Worm (Caenorhabditis elegans) whole organism, L1 larva: ENCODE data around the gene F52G3.5.

Source experiments
- C04F5.9 ChIP-seq: sonication (generic microtip); optimal IDR thresholded peaks from 2 replicates; lab custom pipeline; 2016; ENCODE audit warnings: missing genetic modification characterization, missing compliant biosample characterization
- aha-1 ChIP-seq: fragments of 150-350 bp; optimal IDR thresholded peaks from 2 replicates; lab custom pipeline; 2014; ENCODE audit warnings: missing biosample characterization, missing genetic modification characterization
- alr-1 ChIP-seq: fragments of 200-800 bp; sonication (Bioruptor generic); optimal IDR thresholded peaks from 2 replicates; lab custom pipeline; 2018; ENCODE audit warnings: borderline replicate concordance, mild to moderate bottlenecking, missing genetic modification characterization, missing compliant biosample characterization
- aly-2 ChIP-seq: fragments of 150-350 bp; optimal IDR thresholded peaks from 2 replicates; lab custom pipeline; 2014; ENCODE audit warnings: missing biosample characterization, missing genetic modification characterization
- ama-1 ChIP-seq: fragments of 150-350 bp; optimal IDR thresholded peaks from 2 replicates; lab custom pipeline; 2014
- blmp-1 ChIP-seq: fragments of 150-350 bp; optimal IDR thresholded peaks from 2 replicates; lab custom pipeline; 2014; ENCODE audit warnings: missing biosample characterization, missing genetic modification characterization
- ceh-8 ChIP-seq: fragments of 200-800 bp; sonication (Bioruptor generic); optimal IDR thresholded peaks from 2 replicates; lab custom pipeline; 2018; ENCODE audit warnings: mild to moderate bottlenecking, missing genetic modification characterization, moderate library complexity, missing compliant biosample characterization
- ceh-90 ChIP-seq: sonication (generic microtip); optimal IDR thresholded peaks from 2 replicates; lab custom pipeline; 2016; ENCODE audit warnings: missing genetic modification characterization, missing compliant biosample characterization
- egl-13 ChIP-seq: sonication (generic microtip); optimal IDR thresholded peaks from 2 replicates; lab custom pipeline; 2016; ENCODE audit warnings: missing genotype, missing genetic modification reagents, missing genetic modification characterization, missing compliant biosample characterization
- egl-27 ChIP-seq, 2 experiments: fragments of 150-350 bp in 1 of 2; sonication (generic microtip); optimal IDR thresholded peaks; 3 replicates each; lab custom pipeline; 2017 to 2018; ENCODE audit warnings: missing biosample characterization in 2 of 2, missing genetic modification characterization in 2 of 2, missing genetic modification reagents in 2 of 2
- fkh-10 ChIP-seq: sonication (generic microtip); optimal IDR thresholded peaks from 2 replicates; lab custom pipeline; 2017; ENCODE audit warnings: missing biosample characterization, missing genetic modification reagents, missing genetic modification characterization
- hlh-4 ChIP-seq: sonication (generic microtip); optimal IDR thresholded peaks from 2 replicates; lab custom pipeline; 2016; ENCODE audit warnings: mild to moderate bottlenecking, missing genetic modification characterization, missing compliant biosample characterization
- irx-1 ChIP-seq: sonication (generic microtip); optimal IDR thresholded peaks from 2 replicates; lab custom pipeline; 2016; ENCODE audit warnings: missing genetic modification characterization, missing compliant biosample characterization
- lin-15B ChIP-seq: fragments of 150-350 bp; sonication (generic microtip); optimal IDR thresholded peaks from 3 replicates; lab custom pipeline; 2014; ENCODE audit warnings: missing biosample characterization, missing genetic modification characterization
- lir-3 ChIP-seq: sonication (generic microtip); optimal IDR thresholded peaks from 2 replicates; lab custom pipeline; 2016; ENCODE audit warnings: mild to moderate bottlenecking, missing genetic modification characterization, moderate library complexity, missing compliant biosample characterization; ENCODE audit not compliant: poor library complexity
- pax-3 ChIP-seq: fragments of 200-800 bp; sonication (Bioruptor generic); optimal IDR thresholded peaks from 2 replicates; lab custom pipeline; 2018; ENCODE audit warnings: mild to moderate bottlenecking, missing genetic modification characterization, moderate library complexity, missing compliant biosample characterization
- rnt-1 ChIP-seq: sonication (generic microtip); optimal IDR thresholded peaks from 2 replicates; lab custom pipeline; 2016; ENCODE audit warnings: mild to moderate bottlenecking, missing genetic modification characterization, moderate library complexity, missing compliant biosample characterization
- snpc-4 ChIP-seq: fragments of 150-350 bp; optimal IDR thresholded peaks from 2 replicates; lab custom pipeline; 2014; ENCODE audit warnings: missing biosample characterization, missing genetic modification characterization
- unc-30 ChIP-seq: sonication (generic microtip); optimal IDR thresholded peaks from 2 replicates; lab custom pipeline; 2017; ENCODE audit warnings: missing biosample characterization, missing genetic modification characterization
- vab-15 ChIP-seq: sonication (generic microtip); optimal IDR thresholded peaks from 2 replicates; lab custom pipeline; 2017; ENCODE audit warnings: missing genotype, mild to moderate bottlenecking, missing genetic modification characterization, missing compliant biosample characterization
- xbp-1 ChIP-seq: sonication (generic microtip); optimal IDR thresholded peaks from 2 replicates; lab custom pipeline; 2016; ENCODE audit warnings: missing genetic modification characterization, missing compliant biosample characterization
- ztf-11 ChIP-seq, 2 experiments: sonication (generic microtip); optimal IDR thresholded peaks; 2 replicates each; lab custom pipeline; 2016 to 2017; ENCODE audit warnings: missing genetic modification characterization in 2 of 2, missing biosample characterization in 1 of 2, missing compliant biosample characterization in 1 of 2

The F52G3.5 gene

DNA sequence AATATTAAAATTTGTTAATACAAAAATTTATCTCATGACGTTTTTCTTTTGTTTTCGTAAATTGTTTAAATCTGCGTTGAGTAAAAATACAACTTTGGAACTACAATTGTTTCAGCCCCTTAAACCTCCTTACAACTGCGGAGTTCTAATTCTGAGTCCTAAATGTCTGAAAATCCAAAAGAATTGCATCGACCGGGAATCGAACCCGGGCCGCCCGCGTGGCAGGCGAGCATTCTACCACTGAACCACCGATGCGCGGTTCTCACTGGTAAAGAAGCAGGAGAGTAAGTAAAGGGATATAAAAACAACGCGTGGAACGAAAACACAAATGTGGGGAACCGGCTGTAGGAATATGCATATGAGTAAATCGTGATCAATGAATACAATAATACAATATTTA, 47.9 kb downstream of the F52G3.5 start (continued):
- TF ChIP-seq lin-15B (tag; lab: Kevin White, UChicago), result no peak
- peak; percentile 11 for TF ChIP-seq ceh-8
- TF ChIP-seq blmp-1 (tag; lab: Kevin White, UChicago), result no peak
- TF ChIP-seq ama-1, result no peak
- TF ChIP-seq aly-2 (tag; lab: Kevin White, UChicago), result no peak
- no peak for TF ChIP-seq aha-1
- TF ChIP-seq xbp-1, result no peak
- TF ChIP-seq alr-1 (tag; lab: Kevin White, UChicago), result no peak
- TF ChIP-seq unc-30 (tag; lab: Kevin White, UChicago), result no peak
- no peak for TF ChIP-seq ztf-11 (tag; optimal IDR thresholded peaks at IDR 0.05; lab: Kevin White, UChicago)
- TF ChIP-seq irx-1 (tag; lab: Kevin White, UChicago), result no peak
- peak; percentile 49 for TF ChIP-seq egl-13 (tag; lab: Kevin White, UChicago)

DNA sequence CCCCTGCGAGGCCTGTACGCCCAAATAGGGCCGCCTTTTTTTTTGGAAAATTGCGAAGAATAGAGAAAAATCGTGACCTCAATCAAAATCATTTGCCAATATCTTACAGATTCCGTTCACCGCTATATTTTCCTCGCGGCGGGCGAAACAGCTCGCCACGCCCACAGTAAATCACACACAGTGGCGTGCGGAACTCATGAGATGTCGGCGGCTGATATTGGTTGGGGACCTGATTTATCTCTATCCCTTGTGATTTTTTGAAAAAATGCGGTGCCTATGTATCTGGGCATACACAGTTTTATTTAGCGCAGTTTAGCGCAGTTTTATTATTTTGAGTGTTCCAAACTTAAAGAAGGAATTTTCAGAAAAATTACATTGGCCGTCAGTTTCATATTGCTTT, 50.6 kb downstream of the F52G3.5 start:
- TF ChIP-seq rnt-1 (tag; lab: Kevin White, UChicago), result peak; percentile 27
- TF ChIP-seq snpc-4 (tag; lab: Kevin White, UChicago), result peak; percentile 86
- TF ChIP-seq lir-3 (tag; lab: Kevin White, UChicago), result no peak
- TF ChIP-seq, all 84 proteins: peak for 2

DNA sequence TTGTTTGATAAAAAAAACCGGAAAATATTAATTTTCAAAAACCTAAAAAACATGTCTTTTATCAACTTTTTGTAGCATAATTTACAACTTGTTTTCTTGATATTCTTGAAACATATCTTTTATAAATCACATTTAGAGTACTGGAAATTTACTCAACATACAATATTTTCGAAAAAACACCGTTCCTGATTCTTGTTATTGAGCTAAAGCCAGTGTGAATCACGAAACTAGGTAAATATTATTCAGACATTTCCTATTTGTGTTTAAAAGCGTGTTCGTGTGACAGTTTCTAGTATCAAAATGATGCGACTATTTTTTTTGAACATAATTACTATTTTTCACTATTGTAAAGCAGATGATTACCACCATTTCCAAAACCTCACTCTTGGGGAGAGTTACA, 52.3 kb downstream of the F52G3.5 start, which contains the start of gene C30E1.4:
TSS of gene C30E1.4 (plus strand) at position 301 of the 400 bp plus-strand sequence.
- TF ChIP-seq vab-15 (no peak), egl-27 (tag; optimal IDR thresholded peaks at IDR 0.05; lab: Kevin White, UChicago) (no peak), C04F5.9 (tag; lab: Kevin White, UChicago) (no peak), hlh-4 (tag; lab: Kevin White, UChicago) (no peak), ceh-90 (tag; lab: Kevin White, UChicago) (no peak), lir-3 (tag; lab: Kevin White, UChicago) (no peak), fkh-10 (no peak), pax-3 (tag; lab: Kevin White, UChicago) (no peak), ceh-8 (no peak)
